Worm (Caenorhabditis elegans): ENCODE data around the gene F56B3.4.

The F56B3.4 gene

DNA sequence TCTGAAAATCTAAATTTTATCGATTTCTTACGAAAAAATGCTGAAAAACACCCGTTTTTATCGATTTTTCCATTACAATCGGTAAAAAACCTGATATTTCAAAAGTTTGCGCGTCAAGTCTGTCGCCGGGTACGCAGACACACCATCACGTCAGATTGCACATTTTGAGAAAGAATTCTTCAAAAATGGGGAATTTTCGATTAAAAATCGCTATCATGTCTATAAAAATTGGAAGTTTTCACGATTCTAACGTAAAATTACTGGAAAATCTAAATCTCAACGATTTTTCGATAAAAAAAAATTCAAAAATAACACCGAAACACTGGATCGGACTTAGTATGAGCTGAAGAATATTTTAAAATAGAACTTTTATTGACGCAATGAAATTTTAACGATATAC is at the start of gene F56B3.4:
Gene F56B3.4 (minus strand): TSS at position 1 of the 400 bp plus-strand sequence.
- TF ChIP-seq lin-32 (GFP tag; optimal IDR thresholded peaks at IDR 0.05) (no peak), mls-2 (tag; optimal IDR thresholded peaks at IDR 0.05) (no peak), sem-2 (GFP tag; optimal IDR thresholded peaks at IDR 0.05) (no peak), nhr-76 (tag; optimal IDR thresholded peaks at IDR 0.05) (no peak), ces-1 (GFP tag; optimal IDR thresholded peaks at IDR 0.05) (no peak), nhr-2 (tag; optimal IDR thresholded peaks at IDR 0.05) (no peak), drap-1 (GFP tag; optimal IDR thresholded peaks at IDR 0.05) (no peak), snpc-4 (tag; optimal IDR thresholded peaks at IDR 0.05) (no peak), ceh-43 (GFP tag; optimal IDR thresholded peaks at IDR 0.05) (no peak), sptf-1 (tag; optimal IDR thresholded peaks at IDR 0.05) (no peak), zip-8 (tag; optimal IDR thresholded peaks at IDR 0.05) (no peak), elt-3 (tag; optimal IDR thresholded peaks at IDR 0.05) (no peak), ceh-83 (GFP tag; optimal IDR thresholded peaks at IDR 0.05) (no peak), hlh-1 (tag; optimal IDR thresholded peaks at IDR 0.05) (no peak), ztf-11 (tag; optimal IDR thresholded peaks at IDR 0.05) (no peak)

DNA sequence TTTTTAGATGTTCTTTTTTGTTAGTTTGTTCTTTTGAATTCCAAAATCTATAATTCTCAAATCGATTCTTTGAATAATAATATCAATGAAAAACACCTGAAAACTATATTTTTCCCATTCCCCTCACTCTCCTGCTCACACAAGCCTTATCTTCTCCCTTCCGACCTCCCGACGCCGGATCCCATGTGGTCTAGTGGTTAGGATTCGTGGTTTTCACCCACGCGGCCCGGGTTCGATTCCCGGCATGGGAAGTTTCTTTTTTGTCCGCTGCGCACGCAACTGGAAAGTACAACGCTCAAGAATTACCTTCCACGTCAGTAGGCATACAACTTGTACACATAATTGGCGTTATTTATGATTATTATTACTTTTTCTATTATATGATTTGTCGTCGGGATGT is 48.6 kb upstream of the F56B3.4 start:
- TF ChIP-seq nhr-12 (tag; optimal IDR thresholded peaks at IDR 0.05) (no peak), snpc-4 (tag; optimal IDR thresholded peaks at IDR 0.05) (no peak), unc-62 (GFP tag; optimal IDR thresholded peaks at IDR 0.05) (no peak), tbx-8 (GFP tag; optimal IDR thresholded peaks at IDR 0.05) (no peak), nhr-237 (tag; optimal IDR thresholded peaks at IDR 0.05) (no peak), elt-1 (tag; optimal IDR thresholded peaks at IDR 0.05; ENCODE audit: borderline replicate concordance, insufficient read depth) (no peak), bed-3 (GFP tag; optimal IDR thresholded peaks at IDR 0.05) (peak; percentile 56), sem-2 (GFP tag; optimal IDR thresholded peaks at IDR 0.05) (peak; percentile 60), hlh-1 (tag; optimal IDR thresholded peaks at IDR 0.05) (peak; percentile 0), ceh-43 (GFP tag; optimal IDR thresholded peaks at IDR 0.05) (peak; percentile 17), pha-4 (tag; optimal IDR thresholded peaks at IDR 0.05) (no peak), lin-32 (GFP tag; optimal IDR thresholded peaks at IDR 0.05) (peak; percentile 53), unc-39 (tag; optimal IDR thresholded peaks at IDR 0.05) (no peak), mls-2 (tag; optimal IDR thresholded peaks at IDR 0.05) (peak; percentile 47), sptf-1 (tag; optimal IDR thresholded peaks at IDR 0.05) (peak; percentile 82), mab-5 (tag; optimal IDR thresholded peaks at IDR 0.05) (no peak), mep-1 (tag; optimal IDR thresholded peaks at IDR 0.05) (no peak), elt-3 (tag; optimal IDR thresholded peaks at IDR 0.05) (no peak), ham-2 (GFP tag; optimal IDR thresholded peaks at IDR 0.05) (peak; percentile 7), M03D4.4 (tag; optimal IDR thresholded peaks at IDR 0.05) (peak; percentile 64), cnd-1 (tag; optimal IDR thresholded peaks at IDR 0.05) (peak; percentile 56), lsy-2 (tag; optimal IDR thresholded peaks at IDR 0.05) (no peak), blmp-1 (tag; optimal IDR thresholded peaks at IDR 0.05) (no peak), nhr-76 (tag; optimal IDR thresholded peaks at IDR 0.05) (no peak), flh-1 (GFP tag; optimal IDR thresholded peaks at IDR 0.05) (peak; percentile 15), ztf-11 (tag; optimal IDR thresholded peaks at IDR 0.05) (no peak), unc-120 (tag; optimal IDR thresholded peaks at IDR 0.05; ENCODE audit: poor library complexity, severe bottlenecking) (peak; percentile 60), drap-1 (GFP tag; optimal IDR thresholded peaks at IDR 0.05) (peak; percentile 68), zip-8 (tag; optimal IDR thresholded peaks at IDR 0.05) (no peak), nhr-2 (tag; optimal IDR thresholded peaks at IDR 0.05) (no peak), ceh-83 (GFP tag; optimal IDR thresholded peaks at IDR 0.05) (peak; percentile 68)

DNA sequence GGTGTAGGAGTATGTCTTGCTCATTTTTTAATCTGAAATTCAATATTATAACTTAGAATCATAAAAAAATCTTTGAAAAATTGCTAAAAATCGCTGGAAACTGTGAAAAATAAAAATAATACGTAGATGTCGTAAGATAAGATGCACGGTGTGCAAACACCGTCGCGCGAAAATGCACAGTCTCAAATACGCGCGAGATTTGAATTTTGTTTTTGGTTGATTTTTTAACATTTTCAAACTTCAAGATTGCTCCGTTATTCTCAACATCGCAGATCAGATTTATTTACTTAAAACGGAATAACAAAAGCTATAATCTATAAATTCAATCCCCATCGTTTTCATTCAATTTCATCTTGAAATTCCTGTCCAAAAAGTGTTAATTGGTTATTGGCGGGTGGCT is 48.0 kb upstream of the F56B3.4 start, which contains the start of gene Y55F3BR.6:
Gene Y55F3BR.6 (minus strand): TSS at position 32 of the 400 bp plus-strand sequence.
- no peak for TF ChIP-seq drap-1 (GFP tag; optimal IDR thresholded peaks at IDR 0.05)
- TF ChIP-seq ceh-83 (GFP tag; optimal IDR thresholded peaks at IDR 0.05): no peak
- TF ChIP-seq lsy-2 (tag; optimal IDR thresholded peaks at IDR 0.05): no peak
- no peak for TF ChIP-seq nhr-76 (tag; optimal IDR thresholded peaks at IDR 0.05)
- TF ChIP-seq mls-2 (tag; optimal IDR thresholded peaks at IDR 0.05): no peak
- TF ChIP-seq M03D4.4 (tag; optimal IDR thresholded peaks at IDR 0.05): no peak
- TF ChIP-seq unc-62 (GFP tag; optimal IDR thresholded peaks at IDR 0.05): no peak
- no peak for TF ChIP-seq snpc-4 (tag; optimal IDR thresholded peaks at IDR 0.05)

DNA sequence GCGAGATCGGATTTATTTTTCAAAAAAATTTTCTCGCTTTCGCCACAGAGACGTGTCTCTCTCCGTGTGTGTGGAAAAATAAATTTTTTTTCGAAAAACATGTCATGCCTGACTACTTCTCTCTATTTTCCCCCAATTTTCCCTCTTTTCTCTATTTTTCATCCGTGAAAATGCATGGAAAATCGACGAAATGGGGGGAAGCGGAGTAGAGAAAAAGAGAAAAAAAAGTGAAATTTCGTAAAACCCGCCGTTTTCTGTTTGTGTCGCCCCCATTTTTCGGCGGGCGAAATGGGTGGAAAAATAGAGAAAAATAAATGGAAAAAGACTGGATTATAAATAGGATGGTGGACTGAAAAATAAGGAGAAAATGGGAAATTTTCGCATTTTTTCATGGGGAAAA is 39.4 kb upstream of the F56B3.4 start:
- peak; percentile 84 for TF ChIP-seq blmp-1 (tag; optimal IDR thresholded peaks at IDR 0.05)
- TF ChIP-seq mab-5 (tag; optimal IDR thresholded peaks at IDR 0.05): no peak
- TF ChIP-seq ces-1 (GFP tag; optimal IDR thresholded peaks at IDR 0.05): peak; percentile 37
